Fruit fly (Drosophila melanogaster): ENCODE measurements around the gene Idi.
A peak's percentile ranks its signal among the peaks of the same experiment; 100 is the strongest.

The Idi gene

dm6 chr3R:21269923-21270322, at the start of gene Idi, which contains the start of gene AP-2sigma:
Idi (plus strand) TSS chr3R:21270126.
AP-2sigma (minus strand) TSS chr3R:21270075.
- no peak for TF ChIP-seq psq (GFP tag; optimal IDR thresholded peaks at IDR 0.05)
- peak; percentile 37 for TF ChIP-seq Hr83 (GFP tag; optimal IDR thresholded peaks at IDR 0.05; ENCODE audit: poor library complexity, severe bottlenecking)
- TF ChIP-seq br (GFP tag; optimal IDR thresholded peaks at IDR 0.05): peak; percentile 23
- peak; percentile 57 for TF ChIP-seq rgr (GFP tag; optimal IDR thresholded peaks at IDR 0.05)
- peak; percentile 15 for TF ChIP-seq Hnf4 (GFP tag; optimal IDR thresholded peaks at IDR 0.05)
- TF ChIP-seq sage (GFP tag; optimal IDR thresholded peaks at IDR 0.05): no peak
- no peak for TF ChIP-seq Myc (optimal IDR thresholded peaks at IDR 0.05)
- TF ChIP-seq Dif (GFP tag; optimal IDR thresholded peaks at IDR 0.05; ENCODE audit: partially characterized antibody): peak; percentile 8
- no peak for TF ChIP-seq GATAd (GFP tag; optimal IDR thresholded peaks at IDR 0.05)
- peak in 1 of 2 experiments; percentile 58 for TF ChIP-seq foxo (GFP tag; optimal IDR thresholded peaks at IDR 0.05)
- TF ChIP-seq lola (GFP tag; optimal IDR thresholded peaks at IDR 0.05): no peak
- TF ChIP-seq Sp1 (GFP tag; optimal IDR thresholded peaks at IDR 0.05): peak; percentile 30
- peak; percentile 32 for TF ChIP-seq HLH106 (tag; optimal IDR thresholded peaks at IDR 0.05)
- TF ChIP-seq sv (GFP tag; optimal IDR thresholded peaks at IDR 0.05): no peak
- no peak for TF ChIP-seq Rel (GFP tag; optimal IDR thresholded peaks at IDR 0.05)
- peak; percentile 48 for TF ChIP-seq Rel (tag; optimal IDR thresholded peaks at IDR 0.05)
- TF ChIP-seq h (GFP tag; optimal IDR thresholded peaks at IDR 0.05): peak; percentile 47
- TF ChIP-seq usp (GFP tag; optimal IDR thresholded peaks at IDR 0.05): no peak
- TF ChIP-seq OdsH (GFP tag; optimal IDR thresholded peaks at IDR 0.05): peak; percentile 4

dm6 chr3R:21223453-21224057, 46.4 kb upstream of the Idi start, which contains the start of the genes CG3337 and Nelf-A:
CG3337 (minus strand) TSS chr3R:21223584.
Nelf-A (plus strand) TSS chr3R:21223704.
- TF ChIP-seq ey (GFP tag; optimal IDR thresholded peaks at IDR 0.05): peak; percentile 50
- no peak for TF ChIP-seq Dfd (GFP tag; optimal IDR thresholded peaks at IDR 0.05)
- TF ChIP-seq tai (GFP tag; optimal IDR thresholded peaks at IDR 0.05): no peak
- peak; percentile 48 for TF ChIP-seq N (GFP tag; optimal IDR thresholded peaks at IDR 0.05)
- TF ChIP-seq OdsH (GFP tag; optimal IDR thresholded peaks at IDR 0.05): no peak
- TF ChIP-seq CG9705 (GFP tag; optimal IDR thresholded peaks at IDR 0.05): peak; percentile 65
- no peak for TF ChIP-seq Hnf4 (GFP tag; optimal IDR thresholded peaks at IDR 0.05)
- peak; percentile 21 for TF ChIP-seq Dif (GFP tag; optimal IDR thresholded peaks at IDR 0.05; ENCODE audit: partially characterized antibody)
- TF ChIP-seq CrebA (GFP tag; optimal IDR thresholded peaks at IDR 0.05; ENCODE audit: borderline replicate concordance): no peak
- peak; percentile 36 for TF ChIP-seq Sp1 (GFP tag; optimal IDR thresholded peaks at IDR 0.05)
- TF ChIP-seq CG32264 (GFP tag; optimal IDR thresholded peaks at IDR 0.05): no peak
- TF ChIP-seq h (GFP tag; optimal IDR thresholded peaks at IDR 0.05): peak; percentile 73
- no peak for TF ChIP-seq Hr78 (GFP tag; optimal IDR thresholded peaks at IDR 0.05)
- peak; percentile 79 for TF ChIP-seq rgr (GFP tag; optimal IDR thresholded peaks at IDR 0.05)
- TF ChIP-seq pan (optimal IDR thresholded peaks at IDR 0.05): no peak
- TF ChIP-seq Vsx2 (GFP tag; optimal IDR thresholded peaks at IDR 0.05; ENCODE audit: partially characterized antibody): no peak
- peak; percentile 90 for TF ChIP-seq Hr83 (GFP tag; optimal IDR thresholded peaks at IDR 0.05; ENCODE audit: poor library complexity, severe bottlenecking)
- TF ChIP-seq lola (GFP tag; optimal IDR thresholded peaks at IDR 0.05): no peak
- no peak for TF ChIP-seq GATAd (GFP tag; optimal IDR thresholded peaks at IDR 0.05)
- TF ChIP-seq HLH106 (tag; optimal IDR thresholded peaks at IDR 0.05): peak; percentile 51
- TF ChIP-seq Rel (GFP tag; optimal IDR thresholded peaks at IDR 0.05): no peak
- TF ChIP-seq Rel (tag; optimal IDR thresholded peaks at IDR 0.05): peak; percentile 46
- TF ChIP-seq Myc (optimal IDR thresholded peaks at IDR 0.05): peak; percentile 79
- no peak for TF ChIP-seq dsf (GFP tag; optimal IDR thresholded peaks at IDR 0.05; ENCODE audit: borderline replicate concordance)
- TF ChIP-seq foxo (GFP tag; optimal IDR thresholded peaks at IDR 0.05): peak in 1 of 2 experiments; percentile 63
- no peak for TF ChIP-seq sage (GFP tag; optimal IDR thresholded peaks at IDR 0.05)
- peak; percentile 35 for TF ChIP-seq psq (GFP tag; optimal IDR thresholded peaks at IDR 0.05)
- no peak for TF ChIP-seq dmrt93B (GFP tag; optimal IDR thresholded peaks at IDR 0.05)
- TF ChIP-seq sv (GFP tag; optimal IDR thresholded peaks at IDR 0.05): peak; percentile 71
- TF ChIP-seq jim (GFP tag; optimal IDR thresholded peaks at IDR 0.05): no peak
- no peak for TF ChIP-seq dl (GFP tag; optimal IDR thresholded peaks at IDR 0.05; ENCODE audit: insufficient read depth in 1 of 2, partially characterized antibody in 2 of 2)
- peak; percentile 7 for TF ChIP-seq fru (GFP tag; optimal IDR thresholded peaks at IDR 0.05)
- TF ChIP-seq brk (GFP tag; optimal IDR thresholded peaks at IDR 0.05): no peak
- no peak for TF ChIP-seq Mio (GFP tag; optimal IDR thresholded peaks at IDR 0.05)
- TF ChIP-seq Abd-B (GFP tag; optimal IDR thresholded peaks at IDR 0.05): no peak
- TF ChIP-seq br (GFP tag; optimal IDR thresholded peaks at IDR 0.05): peak; percentile 47
- no peak for TF ChIP-seq woc (GFP tag; optimal IDR thresholded peaks at IDR 0.05)
- TF ChIP-seq usp (GFP tag; optimal IDR thresholded peaks at IDR 0.05): no peak
- no peak for TF ChIP-seq Jra (GFP tag; optimal IDR thresholded peaks at IDR 0.05)
